Fruit fly (Drosophila melanogaster): ENCODE measurements around the gene Nepl3.

DNA sequence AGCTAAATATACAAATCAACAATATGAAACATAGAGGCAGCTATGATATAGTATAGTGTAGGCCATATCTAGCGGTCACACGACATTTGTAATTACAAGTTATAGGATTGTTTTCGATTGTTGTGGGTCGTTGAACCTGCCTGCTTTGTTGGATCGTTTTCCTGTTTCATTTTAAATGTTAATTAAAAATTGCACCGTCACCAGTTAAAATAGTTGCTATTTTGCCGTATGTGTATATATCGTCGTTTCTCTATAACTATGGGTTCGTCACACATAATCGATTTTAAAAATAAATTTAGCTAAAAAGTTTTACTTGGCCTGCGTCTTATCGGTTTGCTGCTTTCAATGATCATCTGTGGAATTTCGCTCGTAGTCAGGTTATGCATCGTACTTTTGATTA, 14.3 kb upstream of the Nepl3 start:
- TF ChIP-seq Snoo (tag; optimal IDR thresholded peaks at IDR 0.05) (no peak), CG10348 (GFP tag; IDR thresholded peaks at IDR 0.05) (no peak)
